Worm (Caenorhabditis elegans): ENCODE measurements around the gene C08F8.2.
A peak's percentile ranks its signal among the peaks of the same experiment; 100 is the strongest.

Gene C08F8.2

DNA sequence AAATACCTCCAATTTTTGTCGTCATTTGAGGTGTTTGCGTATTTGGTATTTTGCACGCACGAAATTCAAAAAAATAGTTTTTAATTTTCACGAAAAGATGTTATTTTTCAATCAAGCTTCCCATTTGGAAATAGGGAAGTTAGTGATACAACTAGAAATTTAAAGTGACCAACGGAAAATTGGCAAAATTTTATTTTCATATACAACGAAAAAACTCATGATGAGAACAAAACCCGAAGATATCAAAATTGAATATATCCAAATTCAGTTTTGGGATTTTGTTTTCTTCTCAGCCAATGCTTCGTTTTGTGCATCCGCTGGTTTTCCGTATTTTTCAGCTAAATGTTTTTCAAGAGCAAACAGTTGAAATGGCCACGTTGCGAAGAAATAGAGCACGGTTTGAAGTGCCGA lies 4.9 kb upstream of the C08F8.2 start (continued):
- TF ChIP-seq lsl-1 (GFP tag; optimal IDR thresholded peaks at IDR 0.05) (peak; percentile 37), ama-1 (optimal IDR thresholded peaks at IDR 0.05) (no peak), ama-1 (GFP tag; optimal IDR thresholded peaks at IDR 0.05) (peak in 1 of 2 experiments; percentile 63), ccch-3 (GFP tag; optimal IDR thresholded peaks at IDR 0.05) (no peak), unc-130 (GFP tag; optimal IDR thresholded peaks at IDR 0.05) (peak; percentile 83), Y95B8A.8 (GFP tag; IDR thresholded peaks at IDR 0.05) (0 out of 2 replicates have a peak, but pooled peaks have one; percentile 50), egl-44 (GFP tag; IDR thresholded peaks at IDR 0.05) (no peak), lin-40 (tag; optimal IDR thresholded peaks at IDR 0.05) (no peak), die-1 (tag; optimal IDR thresholded peaks at IDR 0.05) (peak; percentile 35), B0019.2 (GFP tag; conservative IDR thresholded peaks at IDR 0.05) (no peak), rcor-1 (GFP tag; IDR thresholded peaks at IDR 0.05) (no peak), egrh-3 (GFP tag; IDR thresholded peaks at IDR 0.05) (no peak), repo-1 (tag; optimal IDR thresholded peaks at IDR 0.05) (peak; percentile 78), tlf-1 (GFP tag; optimal IDR thresholded peaks at IDR 0.05) (peak; percentile 76), sea-2 (GFP tag; IDR thresholded peaks at IDR 0.05) (no peak), F57A8.1 (GFP tag; optimal IDR thresholded peaks at IDR 0.05) (no peak), F57C9.4 (tag; optimal IDR thresholded peaks at IDR 0.05) (peak; percentile 76), attf-6 (GFP tag; IDR thresholded peaks at IDR 0.05) (peak; percentile 78; the same call in 1 of the 2 replicates), let-526 (GFP tag; IDR thresholded peaks at IDR 0.05) (no peak), madf-8 (GFP tag; conservative IDR thresholded peaks at IDR 0.05) (no peak), ztf-25 (GFP tag; IDR thresholded peaks at IDR 0.05) (no peak), F49E8.2 (tag; optimal IDR thresholded peaks at IDR 0.05; ENCODE audit: insufficient read depth) (peak; percentile 94), F55B11.4 (tag; optimal IDR thresholded peaks at IDR 0.05; ENCODE audit: borderline replicate concordance, insufficient read depth) (no peak), efl-1 (GFP tag; optimal IDR thresholded peaks at IDR 0.05) (no peak), F52B5.7 (tag; optimal IDR thresholded peaks at IDR 0.05) (peak; percentile 84), ztf-26 (tag; optimal IDR thresholded peaks at IDR 0.05) (peak; percentile 2), F37B4.10 (GFP tag; IDR thresholded peaks at IDR 0.05) (no peak), madf-10 (tag; optimal IDR thresholded peaks at IDR 0.05) (no peak), sptf-2 (GFP tag; optimal IDR thresholded peaks at IDR 0.05) (no peak), ekl-4 (GFP tag; IDR thresholded peaks at IDR 0.05) (peak; percentile 72), D2030.7 (GFP tag; IDR thresholded peaks at IDR 0.05) (peak; percentile 33; the same call in 1 of the 2 replicates), pbrm-1 (GFP tag; IDR thresholded peaks at IDR 0.05) (peak; percentile 52; the same call in 1 of the 2 replicates), B0261.1 (tag; optimal IDR thresholded peaks at IDR 0.05) (no peak), nhr-90 (tag; optimal IDR thresholded peaks at IDR 0.05) (peak; percentile 24), athp-1 (tag; optimal IDR thresholded peaks at IDR 0.05) (peak; percentile 61), nhr-120 (GFP tag; IDR thresholded peaks at IDR 0.05) (no peak), zfh-2 (GFP tag; conservative IDR thresholded peaks at IDR 0.05) (no peak), let-607 (tag; optimal IDR thresholded peaks at IDR 0.05) (no peak), chd-7 (tag; optimal IDR thresholded peaks at IDR 0.05) (peak; percentile 63), mel-28 (tag; optimal IDR thresholded peaks at IDR 0.05; ENCODE audit: borderline replicate concordance) (no peak), nfya-2 (GFP tag; IDR thresholded peaks at IDR 0.05) (peak; percentile 73; the same call in 1 of the 2 replicates), snpc-1.1 (tag; optimal IDR thresholded peaks at IDR 0.05; ENCODE audit: insufficient read depth) (peak; percentile 28), nfyb-1 (GFP tag; IDR thresholded peaks at IDR 0.05) (peak; percentile 21; the same call in 1 of the 2 replicates), F22D6.2 (tag; optimal IDR thresholded peaks at IDR 0.05) (no peak), lin-35 (GFP tag; optimal IDR thresholded peaks at IDR 0.05) (peak in 1 of 3 experiments; percentile 47), B0035.1 (tag; optimal IDR thresholded peaks at IDR 0.05) (peak; percentile 61), T26A5.8 (tag; optimal IDR thresholded peaks at IDR 0.05) (peak; percentile 59), somi-1 (GFP tag; optimal IDR thresholded peaks at IDR 0.05) (no peak), aptf-3 (GFP tag; IDR thresholded peaks at IDR 0.05) (no peak)
